Worm (Caenorhabditis elegans) whole organism, midembryonic: ENCODE results near the gene nlp-28.

ENCODE experiments used
- T22C8.4 ChIP-seq: fragments of 200-800 bp; sonication (Bioruptor generic); IDR thresholded peaks from 2 replicates; pipeline ENCODE4 v1.3.6; 2022; ENCODE audit warnings: missing genetic modification characterization, missing compliant biosample characterization
- cog-1 ChIP-seq: sonication (generic microtip); optimal IDR thresholded peaks from 2 replicates; lab custom pipeline; 2016; ENCODE audit warnings: missing genetic modification characterization, missing compliant biosample characterization
- flt-1 ChIP-seq: fragments of 200-800 bp; sonication (Bioruptor generic); IDR thresholded peaks from 2 replicates; pipeline ENCODE4 v1.3.6; 2022; ENCODE audit warnings: missing genetic modification characterization, missing compliant biosample characterization
- klf-2 ChIP-seq: fragments of 200-800 bp; sonication (Bioruptor generic); conservative IDR thresholded peaks from 2 replicates; pipeline ENCODE4 v1.3.6; 2022; ENCODE audit warnings: missing genetic modification reagents, missing genetic modification characterization, missing compliant biosample characterization
- med-1 ChIP-seq: sonication (generic microtip); optimal IDR thresholded peaks from 2 replicates; lab custom pipeline; 2017; ENCODE audit warnings: missing genetic modification characterization, mild to moderate bottlenecking, missing compliant biosample characterization, antibody characterized with exemption, missing genetic modification reagents; ENCODE audit not compliant: insufficient read depth
- ref-1 ChIP-seq: fragments of 200-800 bp; sonication (Bioruptor generic); conservative IDR thresholded peaks from 2 replicates; pipeline ENCODE4 v1.3.6; 2022; ENCODE audit warnings: missing genetic modification reagents, missing genetic modification characterization, missing compliant biosample characterization
- tab-1 ChIP-seq: fragments of 200-800 bp; sonication (Bioruptor generic); IDR thresholded peaks from 2 replicates; pipeline ENCODE4 v1.3.6; 2022; ENCODE audit warnings: missing genetic modification characterization, missing compliant biosample characterization
- ztf-23 ChIP-seq: fragments of 200-800 bp; sonication (Bioruptor generic); IDR thresholded peaks from 2 replicates; pipeline ENCODE4 v1.3.6; 2022; ENCODE audit warnings: missing genetic modification reagents, missing genetic modification characterization, missing compliant biosample characterization
- ztf-29 ChIP-seq: fragments of 200-800 bp; sonication (Bioruptor generic); IDR thresholded peaks from 2 replicates; pipeline ENCODE4 v1.3.6; 2022; ENCODE audit warnings: missing genetic modification reagents, missing genetic modification characterization, missing compliant biosample characterization

The nlp-28 gene

ce11 chrV:4016780-4017179, 29.1 kb downstream of the nlp-28 start, which contains the start of gene srw-89:
TSS of gene srw-89 (plus strand) at chrV:4017080.
- TF ChIP-seq T22C8.4 (GFP tag; lab: Robert Waterston, UW) (no peak), med-1 (no peak), cog-1 (tag; lab: Kevin White, UChicago) (no peak)

- TF ChIP-seq klf-2 (GFP tag; lab: Robert Waterston, UW), result no peak
- TF ChIP-seq tab-1, result no peak
Observed at ce11 chrV:4018591-4018990, 30.9 kb downstream of the nlp-28 start.

DNA sequence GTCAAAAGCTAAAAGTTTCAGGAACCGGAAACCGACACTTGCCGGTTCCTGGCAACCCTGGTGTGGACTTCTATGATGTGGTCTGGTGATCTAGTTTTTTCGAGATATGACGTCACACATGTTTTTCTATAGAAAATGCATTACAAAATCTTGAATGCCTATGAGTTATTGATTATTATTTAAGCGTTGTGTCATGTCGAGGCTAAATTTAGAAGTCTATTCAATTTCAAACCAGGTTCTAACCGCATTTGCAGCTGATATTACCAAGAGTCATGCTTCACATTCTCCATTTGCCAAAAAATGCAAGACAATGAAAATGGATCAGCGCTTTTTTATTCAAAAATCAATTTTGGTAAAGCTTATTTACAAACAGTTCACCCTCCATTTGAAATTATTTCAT, 31.5 kb downstream of the nlp-28 start, which contains the start of gene K09D9.3:
TSS of gene K09D9.3 (plus strand) at position 301 of the 400 bp plus-strand sequence.
- no peak for TF ChIP-seq cog-1 (tag; lab: Kevin White, UChicago)
- no peak for TF ChIP-seq ref-1 (GFP tag; lab: Robert Waterston, UW)
- no peak for TF ChIP-seq T22C8.4 (GFP tag; lab: Robert Waterston, UW)

- TF ChIP-seq T22C8.4 (GFP tag; lab: Robert Waterston, UW), result no peak
- TF ChIP-seq tab-1, result no peak
- no peak for TF ChIP-seq cog-1 (tag; lab: Kevin White, UChicago)
- no peak for TF ChIP-seq flt-1 (GFP tag; lab: Robert Waterston, UW)
- TF ChIP-seq ztf-29, result no peak
- TF ChIP-seq med-1, result no peak
Observed at ce11 chrV:4021776-4022175, 34.1 kb downstream of the nlp-28 start, which contains the start of gene K09D9.14. TSS of gene K09D9.14 (minus strand) at chrV:4021876.

- TF ChIP-seq flt-1 (GFP tag; lab: Robert Waterston, UW), result no peak
- no peak for TF ChIP-seq ztf-23 (GFP tag; lab: Robert Waterston, UW)
- TF ChIP-seq cog-1 (tag; lab: Kevin White, UChicago), result no peak
- TF ChIP-seq med-1, result no peak
- TF ChIP-seq T22C8.4 (GFP tag; lab: Robert Waterston, UW), result no peak
- TF ChIP-seq ztf-29, result no peak
- no peak for TF ChIP-seq tab-1
- no peak for TF ChIP-seq klf-2 (GFP tag; lab: Robert Waterston, UW)
- TF ChIP-seq ref-1 (GFP tag; lab: Robert Waterston, UW), result no peak
Observed at ce11 chrV:4022309-4022708, 34.6 kb downstream of the nlp-28 start, which contains the start of gene cyp-35A3. TSS of gene cyp-35A3 (plus strand) at chrV:4022609.

- TF ChIP-seq ztf-29, result no peak
- TF ChIP-seq cog-1 (tag; lab: Kevin White, UChicago), result no peak
- TF ChIP-seq T22C8.4 (GFP tag; lab: Robert Waterston, UW), result no peak
- TF ChIP-seq ztf-23 (GFP tag; lab: Robert Waterston, UW), result no peak
- TF ChIP-seq ref-1 (GFP tag; lab: Robert Waterston, UW), result no peak
- no peak for TF ChIP-seq tab-1
- TF ChIP-seq flt-1 (GFP tag; lab: Robert Waterston, UW), result no peak
- no peak for TF ChIP-seq med-1
- no peak for TF ChIP-seq klf-2 (GFP tag; lab: Robert Waterston, UW)
Observed at ce11 chrV:4024777-4025176, 37.1 kb downstream of the nlp-28 start, which contains the start of gene K09D9.1. TSS of gene K09D9.1 (plus strand) at chrV:4025047.

ce11 chrV:4029627-4030026, 41.9 kb downstream of the nlp-28 start:
- no peak for TF ChIP-seq flt-1 (GFP tag; lab: Robert Waterston, UW)
- 0 out of 2 replicates have a peak, but pooled peaks have one; percentile 48 for TF ChIP-seq klf-2 (GFP tag; lab: Robert Waterston, UW)
- no peak for TF ChIP-seq ztf-23 (GFP tag; lab: Robert Waterston, UW)
- no peak for TF ChIP-seq cog-1 (tag; lab: Kevin White, UChicago)
- TF ChIP-seq ztf-29, result no peak
- TF ChIP-seq med-1, result peak; percentile 16
- TF ChIP-seq tab-1, result no peak
- no peak for TF ChIP-seq T22C8.4 (GFP tag; lab: Robert Waterston, UW)
- TF ChIP-seq ref-1 (GFP tag; lab: Robert Waterston, UW), result 0 out of 2 replicates have a peak, but pooled peaks have one; percentile 4

- TF ChIP-seq klf-2 (GFP tag; lab: Robert Waterston, UW) (no peak), T22C8.4 (GFP tag; lab: Robert Waterston, UW) (no peak), flt-1 (GFP tag; lab: Robert Waterston, UW) (no peak), ref-1 (GFP tag; lab: Robert Waterston, UW) (no peak), cog-1 (tag; lab: Kevin White, UChicago) (no peak), ztf-29 (no peak), med-1 (no peak), tab-1 (no peak), ztf-23 (GFP tag; lab: Robert Waterston, UW) (no peak)
Observed at ce11 chrV:4031319-4031718, 43.6 kb downstream of the nlp-28 start, which contains the start of gene cyp-35A4. TSS of gene cyp-35A4 (plus strand) at chrV:4031619.

DNA sequence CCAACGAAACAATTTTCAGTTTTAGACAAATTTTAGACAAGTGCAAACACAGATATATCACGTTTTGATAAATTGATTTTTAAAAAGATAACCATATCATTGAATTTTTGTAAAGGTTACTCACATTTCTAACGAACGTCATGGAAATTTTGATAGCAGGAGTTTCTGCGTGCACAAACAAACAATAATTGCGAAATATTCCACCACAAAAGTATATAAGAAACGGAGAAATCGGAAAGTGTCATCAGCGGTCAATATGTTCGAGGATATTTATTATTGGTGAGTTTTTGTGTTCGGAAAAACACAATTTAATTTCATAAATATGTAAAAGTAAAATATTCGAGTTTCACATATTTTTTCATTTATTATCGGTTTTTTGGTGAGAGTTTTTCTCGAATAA, 46.6 kb downstream of the nlp-28 start, which contains the start of gene C49G7.7:
TSS of gene C49G7.7 (plus strand) at position 174 of the 400 bp plus-strand sequence.
- TF ChIP-seq ztf-23 (GFP tag; lab: Robert Waterston, UW) (no peak), ztf-29 (no peak), T22C8.4 (GFP tag; lab: Robert Waterston, UW) (no peak), med-1 (no peak)

DNA sequence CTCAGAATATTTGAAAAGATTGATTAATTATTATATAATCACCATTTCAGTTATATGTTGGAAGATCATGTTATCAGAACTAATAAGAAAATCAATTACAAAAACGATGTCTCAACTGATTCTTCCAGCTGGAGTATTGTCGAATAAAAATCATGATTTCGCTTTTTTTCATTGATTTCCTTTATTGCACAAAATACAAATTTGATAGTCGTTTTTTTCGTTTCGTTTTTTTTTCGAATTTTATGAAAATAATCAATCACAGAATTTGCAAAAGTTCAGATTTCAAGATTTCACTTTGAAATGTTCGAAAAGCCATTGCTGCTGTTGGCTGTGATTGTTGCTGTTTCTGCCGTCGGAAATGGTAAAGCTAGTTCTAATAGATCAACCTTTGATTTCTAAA, 48.1 kb downstream of the nlp-28 start, which contains the start of gene C49G7.13:
TSS of gene C49G7.13 (plus strand) at position 301 of the 400 bp plus-strand sequence.
- TF ChIP-seq ztf-23 (GFP tag; lab: Robert Waterston, UW) (no peak), flt-1 (GFP tag; lab: Robert Waterston, UW) (no peak), med-1 (no peak), ref-1 (GFP tag; lab: Robert Waterston, UW) (no peak), tab-1 (no peak), cog-1 (tag; lab: Kevin White, UChicago) (no peak), T22C8.4 (GFP tag; lab: Robert Waterston, UW) (no peak), klf-2 (GFP tag; lab: Robert Waterston, UW) (no peak), ztf-29 (no peak)
